Worm (Caenorhabditis elegans) whole organism, early embryonic: Measurements from ENCODE around the gene ZK697.8.

ENCODE experiments used
- B0310.2 ChIP-seq: sonication (generic microtip); optimal IDR thresholded peaks from 2 replicates; lab custom pipeline; 2016; ENCODE audit warnings: mild to moderate bottlenecking, missing genetic modification characterization, missing compliant biosample characterization
- F13C5.2 ChIP-seq: sonication (generic microtip); optimal IDR thresholded peaks from 2 replicates; lab custom pipeline; 2017; ENCODE audit warnings: mild to moderate bottlenecking, missing genetic modification characterization, inconsistent platforms, missing compliant biosample characterization
- aly-1 ChIP-seq: sonication (generic microtip); optimal IDR thresholded peaks from 2 replicates; lab custom pipeline; 2016; ENCODE audit warnings: missing genetic modification characterization, missing compliant biosample characterization
- ama-1 ChIP-seq: fragments of 150-350 bp; optimal IDR thresholded peaks from 2 replicates; lab custom pipeline; 2014
- ceh-13 ChIP-seq: fragments of 200-800 bp; sonication (Bioruptor generic); optimal IDR thresholded peaks from 2 replicates; lab custom pipeline; 2018; ENCODE audit warnings: mild to moderate bottlenecking, missing genetic modification characterization, missing compliant biosample characterization
- ceh-36 ChIP-seq: sonication (generic microtip); optimal IDR thresholded peaks from 2 replicates; lab custom pipeline; 2016; ENCODE audit warnings: missing genetic modification characterization, inconsistent platforms, missing compliant biosample characterization
- ets-7 ChIP-seq: sonication (generic microtip); optimal IDR thresholded peaks from 2 replicates; lab custom pipeline; 2016; ENCODE audit warnings: missing genotype, missing genetic modification characterization, missing compliant biosample characterization
- flt-1 ChIP-seq: fragments of 200-800 bp; sonication (Bioruptor generic); IDR thresholded peaks from 2 replicates; pipeline ENCODE4 v1.3.6; 2022; ENCODE audit warnings: missing genetic modification characterization, missing compliant biosample characterization
- hmbx-1 ChIP-seq: sonication (generic microtip); optimal IDR thresholded peaks from 2 replicates; lab custom pipeline; 2016; ENCODE audit warnings: mild to moderate bottlenecking, missing genetic modification characterization, missing compliant biosample characterization
- hmg-4 ChIP-seq: fragments of 200-800 bp; sonication (Bioruptor generic); optimal IDR thresholded peaks from 2 replicates; lab custom pipeline; 2018; ENCODE audit warnings: mild to moderate bottlenecking, missing genetic modification characterization, missing compliant biosample characterization
- hnd-1 ChIP-seq: sonication (generic microtip); optimal IDR thresholded peaks from 2 replicates; lab custom pipeline; 2016; ENCODE audit warnings: missing genetic modification characterization, missing compliant biosample characterization
- pes-1 ChIP-seq: fragments of 200-800 bp; sonication (Bioruptor generic); IDR thresholded peaks from 2 replicates; pipeline ENCODE4 v1.3.6; 2022; ENCODE audit warnings: missing genetic modification reagents, missing genetic modification characterization, missing compliant biosample characterization
- scrt-1 ChIP-seq: fragments of 200-800 bp; sonication (Bioruptor generic); IDR thresholded peaks from 2 replicates; pipeline ENCODE4 v1.3.6; 2022; ENCODE audit warnings: missing genetic modification characterization, missing compliant biosample characterization
- sea-1 ChIP-seq: fragments of 200-800 bp; sonication (Bioruptor generic); conservative IDR thresholded peaks from 2 replicates; pipeline ENCODE4 v1.3.6; 2022; ENCODE audit warnings: missing genetic modification characterization, missing compliant biosample characterization
- tbx-11 ChIP-seq: fragments of 200-800 bp; sonication (Bioruptor generic); IDR thresholded peaks from 2 replicates; pipeline ENCODE4 v1.3.6; 2022; ENCODE audit warnings: missing genetic modification characterization, missing compliant biosample characterization
- tbx-37 ChIP-seq: fragments of 200-800 bp; sonication (Bioruptor generic); conservative IDR thresholded peaks from 2 replicates; pipeline ENCODE4 v1.3.6; 2022; ENCODE audit warnings: missing genetic modification reagents, missing genetic modification characterization, missing compliant biosample characterization
- tra-4 ChIP-seq: sonication (generic microtip); optimal IDR thresholded peaks from 2 replicates; lab custom pipeline; 2017; ENCODE audit warnings: missing genetic modification characterization, missing compliant biosample characterization

Gene ZK697.8

DNA sequence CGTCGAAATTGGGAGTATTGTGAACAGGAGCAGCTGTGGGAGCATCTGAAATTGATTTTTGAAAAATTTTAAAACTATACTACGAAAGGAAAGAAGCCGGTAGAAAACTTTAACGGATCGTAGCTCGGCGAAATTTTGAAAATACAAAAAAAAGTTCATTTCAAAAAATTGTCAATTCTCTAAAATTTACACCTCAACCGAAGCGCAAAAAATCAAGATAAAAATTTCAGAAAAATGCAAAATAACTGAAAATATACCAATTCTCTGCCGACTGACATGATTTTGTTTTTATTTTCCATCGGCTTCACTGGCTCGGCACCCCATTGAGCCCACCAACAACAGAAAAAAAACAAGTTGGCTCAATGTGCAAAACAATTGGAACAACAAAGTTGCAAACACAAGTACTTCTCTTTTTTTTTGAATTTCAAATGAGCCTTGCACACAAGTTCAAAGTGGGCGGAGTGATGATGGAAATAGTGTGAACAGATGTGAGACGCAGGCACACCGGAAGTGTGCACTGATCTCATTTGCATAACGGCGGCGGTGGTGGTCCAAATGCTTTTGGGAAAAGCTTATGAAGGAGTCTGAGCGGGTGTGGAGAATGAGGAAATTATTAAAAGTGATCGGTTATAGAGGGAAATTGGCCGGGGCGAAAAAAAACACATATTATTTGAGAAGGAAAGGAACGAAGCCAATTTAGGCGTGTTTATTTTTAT, 26.1 kb upstream of the ZK697.8 start, which contains the start of gene F36H9.7:
F36H9.7 (minus strand) TSS at position 51 of the 716 bp plus-strand sequence.
- TF ChIP-seq scrt-1 (GFP tag; lab: Robert Waterston, UW) = no peak
- no peak for TF ChIP-seq tra-4 (tag; lab: Kevin White, UChicago)
- TF ChIP-seq tbx-11 (GFP tag; lab: Robert Waterston, UW) = no peak
- TF ChIP-seq B0310.2 = no peak
- no peak for TF ChIP-seq tbx-37 (GFP tag; lab: Robert Waterston, UW)
- no peak for TF ChIP-seq ets-7 (tag; lab: Kevin White, UChicago)
- no peak for TF ChIP-seq ama-1 (lab: Kevin White, UChicago)

DNA sequence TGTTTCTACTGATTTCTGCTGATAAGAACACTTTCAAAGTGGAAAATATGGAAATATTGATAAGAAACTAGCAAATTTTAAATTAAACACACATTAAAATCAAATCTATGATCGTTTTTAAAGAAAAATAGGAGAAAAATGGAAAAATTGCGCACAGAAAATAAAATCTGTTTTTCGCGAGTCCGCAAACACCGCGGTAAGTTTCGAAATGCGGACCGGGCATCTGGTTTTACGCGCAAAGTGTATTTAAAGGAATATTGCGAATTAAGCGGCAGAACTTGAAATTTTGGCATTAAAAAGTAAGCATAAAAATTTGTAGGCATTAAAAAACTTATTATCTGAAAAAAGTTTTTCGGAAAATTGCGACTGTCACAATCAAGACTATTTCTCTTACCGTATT, 24.2 kb upstream of the ZK697.8 start:
- peak; percentile 11 for TF ChIP-seq F13C5.2
- TF ChIP-seq tra-4 (tag; lab: Kevin White, UChicago) = no peak

- TF ChIP-seq pes-1 (no peak), tbx-11 (GFP tag; lab: Robert Waterston, UW) (no peak), ama-1 (lab: Kevin White, UChicago) (no peak), scrt-1 (GFP tag; lab: Robert Waterston, UW) (no peak), hmbx-1 (tag; lab: Kevin White, UChicago) (no peak), tbx-37 (GFP tag; lab: Robert Waterston, UW) (no peak), sea-1 (GFP tag; lab: Robert Waterston, UW) (no peak; the same call in 1 of the 2 replicates), hmg-4 (GFP tag; lab: Kevin White, UChicago) (no peak), ceh-36 (tag; lab: Kevin White, UChicago) (no peak), B0310.2 (no peak), flt-1 (GFP tag; lab: Robert Waterston, UW) (no peak), ceh-13 (GFP tag; lab: Kevin White, UChicago) (no peak), aly-1 (no peak), tra-4 (tag; lab: Kevin White, UChicago) (no peak), ets-7 (tag; lab: Kevin White, UChicago) (no peak), hnd-1 (tag; lab: Kevin White, UChicago) (no peak), F13C5.2 (no peak)
Measured at ce11 chrV:1771727-1772126, 22.8 kb upstream of the ZK697.8 start, which contains the start of gene dhs-13. Gene dhs-13, minus strand, starts transcription at chrV:1771734.

ce11 chrV:1767427-1767826, 18.5 kb upstream of the ZK697.8 start:
- TF ChIP-seq scrt-1 (GFP tag; lab: Robert Waterston, UW) (no peak), tbx-11 (GFP tag; lab: Robert Waterston, UW) (no peak), hmbx-1 (tag; lab: Kevin White, UChicago) (no peak), hnd-1 (tag; lab: Kevin White, UChicago) (no peak), pes-1 (no peak), sea-1 (GFP tag; lab: Robert Waterston, UW) (no peak)

- no peak for TF ChIP-seq aly-1
- TF ChIP-seq hnd-1 (tag; lab: Kevin White, UChicago) = no peak
- TF ChIP-seq sea-1 (GFP tag; lab: Robert Waterston, UW) = no peak
- TF ChIP-seq ets-7 (tag; lab: Kevin White, UChicago) = no peak
- TF ChIP-seq F13C5.2 = no peak
- no peak for TF ChIP-seq tra-4 (tag; lab: Kevin White, UChicago)
- TF ChIP-seq pes-1 = no peak
- no peak for TF ChIP-seq flt-1 (GFP tag; lab: Robert Waterston, UW)
- TF ChIP-seq tbx-37 (GFP tag; lab: Robert Waterston, UW) = no peak
- no peak for TF ChIP-seq hmg-4 (GFP tag; lab: Kevin White, UChicago)
- TF ChIP-seq ama-1 (lab: Kevin White, UChicago) = no peak
- no peak for TF ChIP-seq B0310.2
- TF ChIP-seq hmbx-1 (tag; lab: Kevin White, UChicago) = no peak
- TF ChIP-seq ceh-13 (GFP tag; lab: Kevin White, UChicago) = no peak
- no peak for TF ChIP-seq tbx-11 (GFP tag; lab: Robert Waterston, UW)
- TF ChIP-seq ceh-36 (tag; lab: Kevin White, UChicago) = no peak
Measured at ce11 chrV:1760682-1761081, 11.7 kb upstream of the ZK697.8 start, which contains the start of gene clec-205. Gene clec-205, plus strand, starts transcription at chrV:1760893.

DNA sequence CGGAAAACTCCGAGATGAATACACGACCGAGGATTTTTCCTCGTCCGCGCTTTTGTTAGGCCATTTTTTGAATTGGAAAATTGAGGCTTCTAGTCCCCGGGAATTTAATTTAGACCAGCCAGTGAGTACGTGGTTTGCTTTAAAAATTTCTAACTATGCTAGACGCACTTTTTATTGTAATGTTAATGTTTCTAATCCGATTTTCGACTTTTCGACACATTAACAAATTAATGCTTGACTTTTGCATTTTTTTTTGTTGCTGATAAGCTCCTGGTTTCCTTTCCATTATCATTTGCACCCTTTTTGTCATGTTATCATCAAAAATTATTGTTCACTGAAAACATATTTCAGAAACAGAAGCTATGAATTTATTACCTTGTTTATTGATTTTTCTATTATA, 7.9 kb upstream of the ZK697.8 start, which contains the start of gene clec-204:
clec-204 (plus strand) TSS at position 301 of the 400 bp plus-strand sequence.
- TF ChIP-seq F13C5.2 = no peak
- no peak for TF ChIP-seq tbx-37 (GFP tag; lab: Robert Waterston, UW)
- no peak for TF ChIP-seq ama-1 (lab: Kevin White, UChicago)
- no peak for TF ChIP-seq ets-7 (tag; lab: Kevin White, UChicago)
- TF ChIP-seq B0310.2 = no peak
- no peak for TF ChIP-seq hmg-4 (GFP tag; lab: Kevin White, UChicago)
- TF ChIP-seq aly-1 = no peak
- TF ChIP-seq ceh-36 (tag; lab: Kevin White, UChicago) = no peak
- no peak for TF ChIP-seq tra-4 (tag; lab: Kevin White, UChicago)
- TF ChIP-seq hnd-1 (tag; lab: Kevin White, UChicago) = no peak
- TF ChIP-seq scrt-1 (GFP tag; lab: Robert Waterston, UW) = no peak
- TF ChIP-seq pes-1 = no peak
- no peak for TF ChIP-seq sea-1 (GFP tag; lab: Robert Waterston, UW)

DNA sequence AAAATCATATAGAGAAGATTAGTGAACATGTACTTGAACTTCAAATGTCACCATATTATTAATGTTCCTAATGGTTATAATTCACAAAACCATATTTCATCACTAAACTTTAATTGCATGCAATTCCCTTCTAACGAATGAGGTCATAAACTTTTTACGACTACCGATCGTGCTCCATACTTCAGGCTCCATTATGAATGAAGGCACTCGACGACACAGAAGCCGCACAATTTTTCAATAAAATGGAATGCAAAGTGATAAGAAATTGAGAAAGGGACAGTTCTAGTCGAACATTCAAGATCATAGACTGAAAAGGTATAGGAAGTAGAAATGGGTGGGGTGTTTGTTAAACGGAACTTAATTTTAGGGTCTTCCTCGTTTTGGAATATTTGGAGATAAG, 7.1 kb upstream of the ZK697.8 start:
- TF ChIP-seq aly-1 = no peak
- TF ChIP-seq tra-4 (tag; lab: Kevin White, UChicago) = no peak
- TF ChIP-seq hmbx-1 (tag; lab: Kevin White, UChicago) = no peak
- no peak for TF ChIP-seq hmg-4 (GFP tag; lab: Kevin White, UChicago)
- no peak for TF ChIP-seq ceh-36 (tag; lab: Kevin White, UChicago)
- no peak for TF ChIP-seq sea-1 (GFP tag; lab: Robert Waterston, UW)
- TF ChIP-seq flt-1 (GFP tag; lab: Robert Waterston, UW) = no peak
- no peak for TF ChIP-seq pes-1
- TF ChIP-seq hnd-1 (tag; lab: Kevin White, UChicago) = no peak
- no peak for TF ChIP-seq tbx-11 (GFP tag; lab: Robert Waterston, UW)
